Worm (Caenorhabditis elegans) whole organism, L4/young adult: ENCODE measurements around the gene mtm-9.

Experiments used
- W03F9.2 ChIP-seq: fragments of 150-350 bp; optimal IDR thresholded peaks from 2 replicates; lab custom pipeline; 2014; ENCODE audit warnings: missing biosample characterization, missing genetic modification characterization
- dao-5 ChIP-seq: sonication (generic microtip); optimal IDR thresholded peaks from 2 replicates; lab custom pipeline; 2016; ENCODE audit warnings: missing genotype, missing genetic modification characterization, moderate library complexity, missing compliant biosample characterization
- him-1 ChIP-seq: sonication (generic microtip); optimal IDR thresholded peaks from 2 replicates; lab custom pipeline; 2016; ENCODE audit warnings: missing genotype, missing genetic modification reagents, missing genetic modification characterization, missing compliant biosample characterization

DNA sequence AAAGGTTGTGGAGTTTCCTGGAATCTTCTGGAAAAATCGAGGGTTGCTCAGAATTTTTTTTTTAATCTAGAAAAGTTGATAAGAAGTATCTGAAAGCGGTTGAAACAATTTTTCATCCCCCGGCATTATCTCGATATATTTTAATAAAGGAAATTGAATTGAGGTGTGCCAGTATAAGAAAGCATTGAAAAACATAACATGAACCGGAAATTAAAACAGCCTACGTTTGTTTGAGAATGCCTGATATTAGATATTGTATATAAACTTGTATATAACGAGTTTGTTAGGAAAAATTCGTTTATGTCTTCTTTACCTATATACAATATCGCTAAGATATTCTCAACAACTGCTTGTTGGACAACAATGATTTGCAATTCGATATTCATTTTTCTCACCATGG, 18.6 kb upstream of the mtm-9 start, which contains the start of gene str-30:
- TF ChIP-seq him-1 (tag; lab: Kevin White, UChicago) (no peak), dao-5 (tag; lab: Kevin White, UChicago) (no peak), W03F9.2 (tag; lab: Kevin White, UChicago) (no peak)
